Fruit fly (Drosophila melanogaster): ENCODE measurements around the gene Ccp84Ab.

Gene Ccp84Ab

dm6 chr3R:6684145-6684544, 18.5 kb downstream of the Ccp84Ab start, which contains the start of gene Edg84A:
Edg84A (plus strand) TSS chr3R:6684445.
- no peak for TF ChIP-seq CG12768 (GFP tag; optimal IDR thresholded peaks at IDR 0.05)
- no peak for TF ChIP-seq cnc (optimal IDR thresholded peaks at IDR 0.05)
- no peak for TF ChIP-seq Hr96 (GFP tag; optimal IDR thresholded peaks at IDR 0.05)
- no peak for TF ChIP-seq CG1620 (GFP tag; optimal IDR thresholded peaks at IDR 0.05)
- no peak for TF ChIP-seq kay (GFP tag; ENCODE audit: borderline replicate concordance)
- TF ChIP-seq tj (GFP tag; optimal IDR thresholded peaks at IDR 0.05), result no peak
- no peak for TF ChIP-seq pad (GFP tag; optimal IDR thresholded peaks at IDR 0.05)
- no peak for TF ChIP-seq bab1 (GFP tag; optimal IDR thresholded peaks at IDR 0.05)
- TF ChIP-seq CG14711 (tag; optimal IDR thresholded peaks at IDR 0.05), result no peak
- no peak for TF ChIP-seq Clk (GFP tag; optimal IDR thresholded peaks at IDR 0.05)
- TF ChIP-seq CG5204 (GFP tag; optimal IDR thresholded peaks at IDR 0.05), result no peak
- no peak for TF ChIP-seq Mnt (GFP tag; optimal IDR thresholded peaks at IDR 0.05)
- no peak for TF ChIP-seq ovo (GFP tag; optimal IDR thresholded peaks at IDR 0.05)
- no peak for TF ChIP-seq CG7045 (GFP tag; optimal IDR thresholded peaks at IDR 0.05)
- TF ChIP-seq toe (GFP tag; optimal IDR thresholded peaks at IDR 0.05), result no peak
- TF ChIP-seq CG33017 (tag; optimal IDR thresholded peaks at IDR 0.05), result no peak
- no peak for TF ChIP-seq CG11617 (GFP tag; optimal IDR thresholded peaks at IDR 0.05)
- TF ChIP-seq cic (GFP tag; optimal IDR thresholded peaks at IDR 0.05), result no peak

- TF ChIP-seq tj (GFP tag; optimal IDR thresholded peaks at IDR 0.05), result no peak
- TF ChIP-seq kay (GFP tag; ENCODE audit: borderline replicate concordance), result peak; percentile 7
Measured at dm6 chr3R:6683671-6684070, 19.0 kb downstream of the Ccp84Ab start.

dm6 chr3R:6683135-6683534, 19.5 kb downstream of the Ccp84Ab start:
- TF ChIP-seq pad (GFP tag; optimal IDR thresholded peaks at IDR 0.05) (peak; percentile 44), Mnt (GFP tag; optimal IDR thresholded peaks at IDR 0.05) (no peak), Clk (GFP tag; optimal IDR thresholded peaks at IDR 0.05) (no peak)

- no peak for TF ChIP-seq Clk (GFP tag; optimal IDR thresholded peaks at IDR 0.05)
- no peak for TF ChIP-seq kay (GFP tag; ENCODE audit: borderline replicate concordance)
- no peak for TF ChIP-seq cic (GFP tag; optimal IDR thresholded peaks at IDR 0.05)
- TF ChIP-seq CG7045 (GFP tag; optimal IDR thresholded peaks at IDR 0.05), result no peak
- no peak for TF ChIP-seq ovo (GFP tag; optimal IDR thresholded peaks at IDR 0.05)
- no peak for TF ChIP-seq Mnt (GFP tag; optimal IDR thresholded peaks at IDR 0.05)
- no peak for TF ChIP-seq pad (GFP tag; optimal IDR thresholded peaks at IDR 0.05)
- TF ChIP-seq Crg-1 (GFP tag; optimal IDR thresholded peaks at IDR 0.05), result no peak
- no peak for TF ChIP-seq cnc (optimal IDR thresholded peaks at IDR 0.05)
- no peak for TF ChIP-seq CG14711 (tag; optimal IDR thresholded peaks at IDR 0.05)
- no peak for TF ChIP-seq CG33017 (tag; optimal IDR thresholded peaks at IDR 0.05)
- no peak for TF ChIP-seq toe (GFP tag; optimal IDR thresholded peaks at IDR 0.05)
- TF ChIP-seq tj (GFP tag; optimal IDR thresholded peaks at IDR 0.05), result no peak
- no peak for TF ChIP-seq Hr96 (GFP tag; optimal IDR thresholded peaks at IDR 0.05)
- no peak for TF ChIP-seq CG5204 (GFP tag; optimal IDR thresholded peaks at IDR 0.05)
- no peak for TF ChIP-seq CG1620 (GFP tag; optimal IDR thresholded peaks at IDR 0.05)
- TF ChIP-seq CG7101 (tag; optimal IDR thresholded peaks at IDR 0.05), result no peak
- TF ChIP-seq CG11617 (GFP tag; optimal IDR thresholded peaks at IDR 0.05), result no peak
Measured at dm6 chr3R:6678480-6678879, 24.2 kb downstream of the Ccp84Ab start, which contains the start of gene lab. lab (minus strand) TSS chr3R:6678590.

DNA sequence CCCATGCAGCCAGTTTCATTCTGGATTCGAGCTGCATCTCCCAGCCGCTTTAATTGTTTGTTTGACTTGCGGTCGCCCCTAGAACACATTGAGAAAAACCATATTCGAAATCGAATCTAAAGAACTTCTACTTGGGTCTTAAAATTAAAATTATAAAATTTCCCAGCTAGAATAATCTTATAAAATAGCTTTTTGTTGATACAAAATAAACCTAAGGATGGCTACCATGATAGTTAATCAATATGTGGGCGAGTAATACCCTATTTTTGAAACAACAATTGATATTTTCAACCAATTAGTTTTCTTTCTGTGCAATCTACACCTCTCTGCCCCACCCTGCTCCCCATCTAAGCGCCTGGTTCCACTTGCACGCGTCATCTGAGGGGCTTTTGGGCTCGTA, 28.1 kb downstream of the Ccp84Ab start:
- TF ChIP-seq CG7045 (GFP tag; optimal IDR thresholded peaks at IDR 0.05), result no peak
- no peak for TF ChIP-seq tj (GFP tag; optimal IDR thresholded peaks at IDR 0.05)
- no peak for TF ChIP-seq CG7101 (tag; optimal IDR thresholded peaks at IDR 0.05)
- no peak for TF ChIP-seq CG5204 (GFP tag; optimal IDR thresholded peaks at IDR 0.05)
- no peak for TF ChIP-seq CG14711 (tag; optimal IDR thresholded peaks at IDR 0.05)
- TF ChIP-seq cnc (optimal IDR thresholded peaks at IDR 0.05), result no peak

dm6 chr3R:6672303-6673007, 30.2 kb downstream of the Ccp84Ab start:
- no peak for TF ChIP-seq CG14711 (tag; optimal IDR thresholded peaks at IDR 0.05)
- no peak for TF ChIP-seq cnc (optimal IDR thresholded peaks at IDR 0.05)
- no peak for TF ChIP-seq Clk (GFP tag; optimal IDR thresholded peaks at IDR 0.05)
- TF ChIP-seq cic (GFP tag; optimal IDR thresholded peaks at IDR 0.05), result no peak
- no peak for TF ChIP-seq ovo (GFP tag; optimal IDR thresholded peaks at IDR 0.05)
- no peak for TF ChIP-seq toe (GFP tag; optimal IDR thresholded peaks at IDR 0.05)
- no peak for TF ChIP-seq kay (GFP tag; ENCODE audit: borderline replicate concordance)
- no peak for TF ChIP-seq CG12768 (GFP tag; optimal IDR thresholded peaks at IDR 0.05)
- TF ChIP-seq Mnt (GFP tag; optimal IDR thresholded peaks at IDR 0.05), result no peak
- TF ChIP-seq CG7045 (GFP tag; optimal IDR thresholded peaks at IDR 0.05), result no peak
- TF ChIP-seq CG5204 (GFP tag; optimal IDR thresholded peaks at IDR 0.05), result no peak
- no peak for TF ChIP-seq CG7101 (tag; optimal IDR thresholded peaks at IDR 0.05)
- TF ChIP-seq Hr96 (GFP tag; optimal IDR thresholded peaks at IDR 0.05), result no peak
- no peak for TF ChIP-seq Crg-1 (GFP tag; optimal IDR thresholded peaks at IDR 0.05)
- TF ChIP-seq bab1 (GFP tag; optimal IDR thresholded peaks at IDR 0.05), result no peak
- no peak for TF ChIP-seq CG33017 (tag; optimal IDR thresholded peaks at IDR 0.05)
- no peak for TF ChIP-seq CG1620 (GFP tag; optimal IDR thresholded peaks at IDR 0.05)

DNA sequence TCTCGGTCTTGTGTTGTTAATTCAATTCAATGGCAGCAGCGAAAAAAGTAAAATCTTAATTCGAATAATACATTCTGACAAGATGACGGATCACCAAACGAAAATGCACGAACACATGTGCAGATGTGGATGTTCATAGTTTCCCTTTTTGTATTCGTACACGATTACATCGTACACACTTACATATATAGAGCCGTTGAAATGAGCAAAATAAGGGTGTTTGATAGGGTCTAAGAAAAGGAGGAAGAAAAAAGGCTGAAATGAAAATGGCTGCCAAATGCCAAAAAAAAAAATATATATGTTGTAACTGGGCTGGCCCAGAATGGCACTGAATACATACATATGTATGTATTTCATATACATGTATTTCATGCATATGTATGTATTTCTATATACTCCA, 34.4 kb downstream of the Ccp84Ab start:
- TF ChIP-seq Crg-1 (GFP tag; optimal IDR thresholded peaks at IDR 0.05), result no peak
- TF ChIP-seq Clk (GFP tag; optimal IDR thresholded peaks at IDR 0.05), result no peak
- TF ChIP-seq ovo (GFP tag; optimal IDR thresholded peaks at IDR 0.05), result no peak
- no peak for TF ChIP-seq tj (GFP tag; optimal IDR thresholded peaks at IDR 0.05)
- TF ChIP-seq CG7101 (tag; optimal IDR thresholded peaks at IDR 0.05), result no peak
- no peak for TF ChIP-seq toe (GFP tag; optimal IDR thresholded peaks at IDR 0.05)
- no peak for TF ChIP-seq cic (GFP tag; optimal IDR thresholded peaks at IDR 0.05)
- TF ChIP-seq cnc (optimal IDR thresholded peaks at IDR 0.05), result no peak
- TF ChIP-seq pad (GFP tag; optimal IDR thresholded peaks at IDR 0.05), result no peak
- TF ChIP-seq Hr96 (GFP tag; optimal IDR thresholded peaks at IDR 0.05), result no peak
- no peak for TF ChIP-seq CG5204 (GFP tag; optimal IDR thresholded peaks at IDR 0.05)
- no peak for TF ChIP-seq CG14711 (tag; optimal IDR thresholded peaks at IDR 0.05)
- no peak for TF ChIP-seq bab1 (GFP tag; optimal IDR thresholded peaks at IDR 0.05)
- TF ChIP-seq kay (GFP tag; ENCODE audit: borderline replicate concordance), result no peak
- no peak for TF ChIP-seq CG7045 (GFP tag; optimal IDR thresholded peaks at IDR 0.05)
- no peak for TF ChIP-seq Mnt (GFP tag; optimal IDR thresholded peaks at IDR 0.05)
- no peak for TF ChIP-seq CG1620 (GFP tag; optimal IDR thresholded peaks at IDR 0.05)
- no peak for TF ChIP-seq CG12768 (GFP tag; optimal IDR thresholded peaks at IDR 0.05)
